Fruit fly (Drosophila melanogaster) whole organism, wandering third instar larva: ENCODE results near the gene Sox21a.

Experiments
- CrebA ChIP-seq: fragments of 200-800 bp; sonication (Bioruptor generic); optimal IDR thresholded peaks from 2 replicates; lab custom pipeline; 2016; ENCODE audit warnings: missing biosample characterization, mild to moderate bottlenecking, missing genetic modification characterization, borderline replicate concordance
- Dfd ChIP-seq: fragments of >200 bp; optimal IDR thresholded peaks from 2 replicates; lab custom pipeline; 2017; ENCODE audit warnings: missing biosample characterization, missing genetic modification characterization
- Dif ChIP-seq: fragments of 200-275, 200-300 bp; sonication (Bioruptor generic); optimal IDR thresholded peaks from 2 replicates; lab custom pipeline; 2018; ENCODE audit warnings: missing biosample characterization, missing genetic modification characterization; ENCODE audit not compliant: partially characterized antibody
- Hr78 ChIP-seq: fragments of >200 bp; optimal IDR thresholded peaks from 2 replicates; lab custom pipeline; 2017; ENCODE audit warnings: missing biosample characterization, missing genetic modification characterization
- dsf ChIP-seq: sonication (Bioruptor generic); optimal IDR thresholded peaks from 2 replicates; lab custom pipeline; 2016; ENCODE audit warnings: missing biosample characterization, missing genetic modification characterization, borderline replicate concordance
- foxo ChIP-seq, 2 experiments: fragments of 200-800 bp; sonication (Bioruptor generic); optimal IDR thresholded peaks; 2 replicates in 1 of 2; 3 replicates in 1 of 2; lab custom pipeline; 2016 to 2017; ENCODE audit warnings: missing biosample characterization in 2 of 2, missing genetic modification characterization in 2 of 2
- h ChIP-seq: fragments of 200-800 bp; sonication (Bioruptor generic); optimal IDR thresholded peaks from 3 replicates; lab custom pipeline; 2016; ENCODE audit warnings: missing biosample characterization, mild to moderate bottlenecking, missing genetic modification characterization
- lola ChIP-seq: fragments of >200 bp; optimal IDR thresholded peaks from 2 replicates; lab custom pipeline; 2017; ENCODE audit warnings: missing biosample characterization, missing genetic modification characterization
- pan ChIP-seq: fragments of >200 bp; optimal IDR thresholded peaks from 2 replicates; lab custom pipeline; 2017
- psq ChIP-seq: fragments of 200-800 bp; sonication (Bioruptor generic); optimal IDR thresholded peaks from 3 replicates; lab custom pipeline; 2017; ENCODE audit warnings: missing biosample characterization, mild to moderate bottlenecking, missing genetic modification characterization, moderate library complexity
- tai ChIP-seq: sonication (Bioruptor generic); optimal IDR thresholded peaks from 2 replicates; lab custom pipeline; 2016; ENCODE audit warnings: missing biosample characterization, missing genetic modification characterization
- usp ChIP-seq: fragments of >200 bp; optimal IDR thresholded peaks from 2 replicates; lab custom pipeline; 2017; ENCODE audit warnings: missing biosample characterization, missing genetic modification characterization
- woc ChIP-seq: sonication (Bioruptor generic); optimal IDR thresholded peaks from 2 replicates; lab custom pipeline; 2016; ENCODE audit warnings: missing biosample characterization, mild to moderate bottlenecking, missing genetic modification characterization

DNA sequence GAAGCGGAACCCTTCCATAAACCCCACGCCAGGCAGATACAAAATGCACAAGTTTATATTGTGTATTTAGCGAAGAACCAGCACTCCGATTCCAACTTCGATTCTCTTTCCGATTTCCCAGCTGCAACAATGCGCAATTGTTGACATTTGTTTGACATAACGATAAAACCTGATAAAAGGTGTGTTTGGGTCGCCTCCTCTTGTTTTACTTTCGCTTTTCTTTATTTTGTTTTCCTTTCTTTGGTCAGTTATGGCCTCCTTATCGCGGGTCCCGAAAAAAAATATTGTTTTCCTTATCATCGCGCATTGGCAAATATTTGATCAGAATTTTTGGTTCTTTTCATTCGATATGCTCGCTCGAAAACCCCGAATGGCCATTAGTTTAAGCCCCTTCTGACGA, 2.9 kb downstream of the Sox21a start:
- no peak for TF ChIP-seq psq (GFP tag; lab: Kevin White, UChicago)
- no peak for TF ChIP-seq CrebA (GFP tag; lab: Kevin White, UChicago)
- TF ChIP-seq tai (GFP tag; lab: Kevin White, UChicago): no peak
- no peak for TF ChIP-seq dsf
- TF ChIP-seq woc (GFP tag; lab: Kevin White, UChicago): no peak
- no peak for TF ChIP-seq Dif (GFP tag; lab: Kevin White, UChicago)
- TF ChIP-seq usp: no peak
- no peak for TF ChIP-seq Dfd (GFP tag; lab: Kevin White, UChicago)
- TF ChIP-seq Hr78 (GFP tag; lab: Kevin White, UChicago): no peak
- no peak for TF ChIP-seq pan (lab: Kevin White, UChicago)
- TF ChIP-seq h (GFP tag; lab: Kevin White, UChicago): no peak
- TF ChIP-seq lola (GFP tag; lab: Kevin White, UChicago): no peak
- TF ChIP-seq foxo (GFP tag; optimal IDR thresholded peaks at IDR 0.05; lab: Kevin White, UChicago): no peak
